Fruit fly (Drosophila melanogaster) whole organism, embryonic: ENCODE data around the gene shf.

Experiments
- Adf1 ChIP-seq: fragments of 200-800 bp; sonication (Bioruptor generic); IDR thresholded peaks from 2 replicates; pipeline ENCODE4 v1.3.6; 2022; ENCODE audit warnings: missing biosample characterization, missing genetic modification characterization
- Atf3 ChIP-seq: fragments of 200-800 bp; sonication (Bioruptor generic); optimal IDR thresholded peaks from 3 replicates; lab custom pipeline; 2016; ENCODE audit warnings: missing biosample characterization, missing genetic modification characterization
- B-H1 ChIP-seq: fragments of 200-800 bp; sonication (Bioruptor generic); IDR thresholded peaks from 3 replicates; pipeline ENCODE4 v1.3.6; 2022; ENCODE audit warnings: missing biosample characterization, missing genetic modification characterization
- CG11696 ChIP-seq: fragments of 200-800 bp; sonication (Bioruptor generic); IDR thresholded peaks from 2 replicates; pipeline ENCODE4 v1.3.6; 2022; ENCODE audit warnings: missing biosample characterization, missing genetic modification characterization
- CG12769 ChIP-seq: fragments of 200-800 bp; sonication (Bioruptor generic); optimal IDR thresholded peaks from 2 replicates; lab custom pipeline; 2019; ENCODE audit warnings: missing biosample characterization, mild to moderate bottlenecking, missing genetic modification characterization, moderate library complexity
- CG14441 ChIP-seq: fragments of 200-800 bp; sonication (Bioruptor generic); IDR thresholded peaks from 2 replicates; pipeline ENCODE4 v1.3.6; 2022; ENCODE audit warnings: missing biosample characterization, missing genetic modification characterization
- CG1529 ChIP-seq: fragments of 200-800 bp; sonication (Bioruptor generic); optimal IDR thresholded peaks from 3 replicates; lab custom pipeline; 2018; ENCODE audit warnings: missing biosample characterization, missing genetic modification characterization
- CG17361 ChIP-seq: fragments of 200-800 bp; sonication (Bioruptor generic); IDR thresholded peaks from 3 replicates; pipeline ENCODE4 v1.3.6; 2022; ENCODE audit warnings: missing biosample characterization, missing genetic modification characterization
- CG18011 ChIP-seq: fragments of 200-800 bp; sonication (Bioruptor generic); optimal IDR thresholded peaks from 2 replicates; lab custom pipeline; 2017; ENCODE audit warnings: missing biosample characterization, missing genetic modification characterization, mild to moderate bottlenecking, moderate library complexity, missing genotype
- CG18262 ChIP-seq: fragments of 200-800 bp; optimal IDR thresholded peaks from 3 replicates; lab custom pipeline; 2019; ENCODE audit warnings: missing biosample characterization, mild to moderate bottlenecking, missing genetic modification characterization, moderate library complexity
- CG2116 ChIP-seq: fragments of 200-800 bp; sonication (Bioruptor generic); optimal IDR thresholded peaks from 3 replicates; lab custom pipeline; 2018; ENCODE audit warnings: missing biosample characterization, mild to moderate bottlenecking, missing genetic modification characterization
- CG31388 ChIP-seq: fragments of 200-800 bp; sonication (Bioruptor generic); optimal IDR thresholded peaks from 2 replicates; lab custom pipeline; 2016; ENCODE audit warnings: missing biosample characterization, missing genetic modification characterization
- CG42726 ChIP-seq: fragments of 200-800 bp; sonication (Bioruptor generic); IDR thresholded peaks from 2 replicates; pipeline ENCODE4 v1.3.6; 2022; ENCODE audit warnings: missing biosample characterization, missing genetic modification characterization; ENCODE audit not compliant: partially characterized antibody
- CG5953 ChIP-seq: fragments of 200-800 bp; sonication (Bioruptor generic); IDR thresholded peaks from 2 replicates; pipeline ENCODE4 v1.3.6; 2022; ENCODE audit warnings: missing biosample characterization, missing genetic modification characterization
- CG6254 ChIP-seq: fragments of 200-800 bp; sonication (Bioruptor generic); optimal IDR thresholded peaks from 3 replicates; lab custom pipeline; 2017; ENCODE audit warnings: mild to moderate bottlenecking, missing biosample characterization, missing genetic modification reagents, missing genetic modification characterization
- CG6854 ChIP-seq: fragments of 200-800 bp; sonication (Bioruptor generic); optimal IDR thresholded peaks from 3 replicates; lab custom pipeline; 2017; ENCODE audit warnings: missing biosample characterization, mild to moderate bottlenecking, missing genetic modification characterization
- CG9876 ChIP-seq: fragments of 200-800 bp; sonication (Bioruptor generic); optimal IDR thresholded peaks from 2 replicates; lab custom pipeline; 2016; ENCODE audit warnings: missing biosample characterization, missing genetic modification characterization
- Camta ChIP-seq: fragments of 200-800 bp; sonication (Bioruptor generic); optimal IDR thresholded peaks from 2 replicates; lab custom pipeline; 2016; ENCODE audit warnings: missing biosample characterization, missing genetic modification characterization
- CoRest ChIP-seq: fragments of 200-800 bp; sonication (Bioruptor generic); optimal IDR thresholded peaks from 3 replicates; lab custom pipeline; 2018; ENCODE audit warnings: missing biosample characterization, mild to moderate bottlenecking, missing genetic modification characterization, moderate library complexity
- Deaf1 ChIP-seq: fragments of 200-800 bp; optimal IDR thresholded peaks from 3 replicates; lab custom pipeline; 2019; ENCODE audit warnings: missing biosample characterization, mild to moderate bottlenecking, missing genetic modification characterization, moderate library complexity
- Dref ChIP-seq: fragments of 200-800 bp; sonication (Bioruptor generic); IDR thresholded peaks from 2 replicates; pipeline ENCODE4 v1.3.6; 2022; ENCODE audit warnings: missing biosample characterization, missing genetic modification characterization
- Elba2 ChIP-seq: fragments of 200-800 bp; sonication (Bioruptor generic); optimal IDR thresholded peaks from 3 replicates; lab custom pipeline; 2016; ENCODE audit warnings: missing biosample characterization, missing genetic modification characterization
- HHEX ChIP-seq: fragments of 200-800 bp; sonication (Bioruptor generic); optimal IDR thresholded peaks from 3 replicates; lab custom pipeline; 2017; ENCODE audit warnings: missing biosample characterization, mild to moderate bottlenecking, missing genetic modification characterization, missing genetic modification reagents
- Mes4 ChIP-seq: fragments of 200-800 bp; sonication (Bioruptor generic); optimal IDR thresholded peaks from 2 replicates; lab custom pipeline; 2016; ENCODE audit warnings: missing biosample characterization, missing genetic modification characterization
- Neu2 ChIP-seq: fragments of 200-800 bp; sonication (Bioruptor generic); optimal IDR thresholded peaks from 3 replicates; lab custom pipeline; 2016; ENCODE audit warnings: missing biosample characterization, missing genetic modification characterization, borderline replicate concordance
- NfI ChIP-seq: fragments of 200-800 bp; sonication (Bioruptor generic); optimal IDR thresholded peaks from 3 replicates; lab custom pipeline; 2018; ENCODE audit warnings: missing biosample characterization, mild to moderate bottlenecking, missing genetic modification characterization, moderate library complexity
- Oli ChIP-seq: fragments of 200-800 bp; sonication (Bioruptor generic); optimal IDR thresholded peaks from 2 replicates; lab custom pipeline; 2018; ENCODE audit warnings: missing biosample characterization, mild to moderate bottlenecking, missing genetic modification characterization, moderate library complexity
- Trl ChIP-seq, 3 experiments: fragments of >200 bp in 2 of 3; fragments of 200-800 bp in 1 of 3; sonication (Bioruptor generic) in 1 of 3; optimal IDR thresholded peaks; 2 replicates in 1 of 3; 3 replicates in 2 of 3; lab custom pipeline; 2016 to 2017; ENCODE audit warnings: missing biosample characterization in 1 of 3, missing genetic modification characterization in 1 of 3
- Vsx1 ChIP-seq: fragments of 200-800 bp; sonication (Bioruptor generic); optimal IDR thresholded peaks from 2 replicates; lab custom pipeline; 2017; ENCODE audit warnings: missing biosample characterization, mild to moderate bottlenecking, missing genetic modification characterization, missing genetic modification reagents
- abd-A ChIP-seq: fragments of 200-800 bp; sonication (Bioruptor generic); optimal IDR thresholded peaks from 3 replicates; lab custom pipeline; 2019; ENCODE audit warnings: missing biosample characterization, mild to moderate bottlenecking, missing genetic modification characterization, moderate library complexity
- bab2 ChIP-seq: fragments of 200-800 bp; sonication (Bioruptor generic); optimal IDR thresholded peaks from 2 replicates; lab custom pipeline; 2016; ENCODE audit warnings: missing biosample characterization, missing genetic modification characterization
- chinmo ChIP-seq: fragments of 200-800 bp; sonication (Bioruptor generic); IDR thresholded peaks from 4 replicates; pipeline ENCODE4 v1.3.6; 2022; ENCODE audit warnings: missing biosample characterization, missing genetic modification characterization; ENCODE audit not compliant: partially characterized antibody
- crol ChIP-seq: fragments of 200-800 bp; sonication (Bioruptor generic); IDR thresholded peaks from 2 replicates; pipeline ENCODE4 v1.3.6; 2022; ENCODE audit warnings: missing biosample characterization, missing genetic modification characterization
- crp ChIP-seq, 2 experiments: fragments of 200-800 bp; sonication (Bioruptor generic); optimal IDR thresholded peaks; 2 replicates in 1 of 2; 3 replicates in 1 of 2; lab custom pipeline; 2017; ENCODE audit warnings: missing biosample characterization in 2 of 2, missing genetic modification characterization in 2 of 2, mild to moderate bottlenecking in 1 of 2, moderate library complexity in 1 of 2
- gcm2 ChIP-seq: fragments of 200-800 bp; sonication (Bioruptor generic); optimal IDR thresholded peaks from 2 replicates; lab custom pipeline; 2016; ENCODE audit warnings: missing biosample characterization, missing genetic modification characterization
- her ChIP-seq: fragments of 200-800 bp; sonication (Bioruptor generic); optimal IDR thresholded peaks from 2 replicates; lab custom pipeline; 2016; ENCODE audit warnings: missing biosample characterization, missing genetic modification characterization
- kni ChIP-seq: fragments of 200-800 bp; sonication (Bioruptor generic); optimal IDR thresholded peaks from 3 replicates; lab custom pipeline; 2017; ENCODE audit warnings: mild to moderate bottlenecking, missing biosample characterization, missing genetic modification reagents, missing genetic modification characterization
- pum ChIP-seq: fragments of 200-800 bp; sonication (Bioruptor generic); optimal IDR thresholded peaks from 2 replicates; lab custom pipeline; 2016; ENCODE audit warnings: missing biosample characterization, missing genetic modification characterization
- run ChIP-seq: fragments of 200-800 bp; sonication (Bioruptor generic); optimal IDR thresholded peaks from 3 replicates; lab custom pipeline; 2018; ENCODE audit warnings: missing biosample characterization, mild to moderate bottlenecking, missing genetic modification characterization
- shn ChIP-seq: fragments of 200-800 bp; sonication (Bioruptor generic); optimal IDR thresholded peaks from 3 replicates; lab custom pipeline; 2016; ENCODE audit warnings: missing biosample characterization, missing genetic modification characterization
- sug ChIP-seq: fragments of 200-800 bp; optimal IDR thresholded peaks from 2 replicates; lab custom pipeline; 2019; ENCODE audit warnings: missing biosample characterization, mild to moderate bottlenecking, missing genetic modification characterization, moderate library complexity
- trh ChIP-seq: fragments of 200-800 bp; sonication (Bioruptor generic); optimal IDR thresholded peaks from 2 replicates; lab custom pipeline; 2016; ENCODE audit warnings: missing biosample characterization, missing genetic modification characterization
- usp ChIP-seq: fragments of >200 bp; optimal IDR thresholded peaks from 2 replicates; lab custom pipeline; 2017; ENCODE audit warnings: missing biosample characterization, missing genetic modification characterization
- vvl ChIP-seq: fragments of 200-800 bp; sonication (Bioruptor generic); IDR thresholded peaks from 2 replicates; pipeline ENCODE4 v1.3.6; 2022; ENCODE audit warnings: missing biosample characterization, missing genetic modification characterization

The shf gene

dm6 chrX:6739936-6740668 is 39.4 kb downstream of the shf start, which contains the start of gene CG3168:
CG3168 (minus strand) TSS chrX:6739986.
- TF ChIP-seq CG1529 (no peak), CG6254 (GFP tag; lab: Kevin White, UChicago) (no peak), Elba2 (GFP tag; lab: Kevin White, UChicago) (no peak), kni (GFP tag; lab: Kevin White, UChicago) (no peak), CoRest (tag; lab: Kevin White, UChicago) (no peak), CG12769 (tag; lab: Kevin White, UChicago) (peak; percentile 5), CG2116 (GFP tag; lab: Kevin White, UChicago) (no peak), Oli (tag; lab: Kevin White, UChicago) (no peak), crp (GFP tag; optimal IDR thresholded peaks at IDR 0.05; lab: Kevin White, UChicago) (no peak), CG18262 (no peak), CG11696 (GFP tag; lab: Robert Waterston, UW) (no peak), crol (GFP tag; lab: Robert Waterston, UW) (0 out of 2 replicates have a peak, but pooled peaks have one; percentile 14), HHEX (GFP tag; lab: Kevin White, UChicago) (no peak), run (tag; lab: Kevin White, UChicago) (no peak), usp (no peak), vvl (GFP tag; lab: Robert Waterston, UW) (0 out of 2 replicates have a peak, but pooled peaks have one; percentile 16), pum (GFP tag; lab: Kevin White, UChicago) (no peak), Deaf1 (tag; lab: Kevin White, UChicago) (no peak), CG14441 (GFP tag; lab: Robert Waterston, UW) (peak; percentile 23; the same call in 1 of the 2 replicates), gcm2 (GFP tag; lab: Kevin White, UChicago) (no peak), Dref (GFP tag; lab: Robert Waterston, UW) (no peak), Camta (GFP tag; lab: Kevin White, UChicago) (no peak), bab2 (no peak), her (GFP tag; lab: Kevin White, UChicago) (no peak), Mes4 (GFP tag; lab: Kevin White, UChicago) (no peak), CG9876 (no peak), Vsx1 (no peak), trh (GFP tag; lab: Kevin White, UChicago) (no peak), chinmo (GFP tag; lab: Robert Waterston, UW) (0 out of 4 replicates have a peak, but pooled peaks have one; percentile 5), CG17361 (GFP tag; lab: Robert Waterston, UW) (no peak), CG18011 (GFP tag; lab: Kevin White, UChicago) (no peak), CG5953 (GFP tag; lab: Robert Waterston, UW) (no peak), CG6854 (GFP tag; lab: Kevin White, UChicago) (no peak), CG42726 (GFP tag; lab: Robert Waterston, UW) (no peak), Trl (optimal IDR thresholded peaks at IDR 0.05; lab: Kevin White, UChicago) (no peak), Trl (GFP tag; optimal IDR thresholded peaks at IDR 0.05; lab: Kevin White, UChicago) (no peak), shn (GFP tag; lab: Kevin White, UChicago) (no peak), B-H1 (GFP tag; lab: Robert Waterston, UW) (no peak), Adf1 (GFP tag; lab: Robert Waterston, UW) (peak; percentile 64; the same call in 1 of the 2 replicates), Neu2 (GFP tag; lab: Kevin White, UChicago) (no peak), Atf3 (no peak), sug (tag; lab: Kevin White, UChicago) (peak; percentile 7), NfI (GFP tag; lab: Kevin White, UChicago) (no peak), CG31388 (GFP tag; lab: Kevin White, UChicago) (no peak), abd-A (no peak)
